Worm (Caenorhabditis elegans) whole organism, young adult: Measurements from ENCODE around the gene ugt-47.
A peak's percentile ranks its signal among the peaks of the same experiment; 100 is the strongest.

ENCODE experiments used
- B0035.1 ChIP-seq: sonication (generic microtip); optimal IDR thresholded peaks from 2 replicates; lab custom pipeline; 2016; ENCODE audit warnings: missing genetic modification characterization, mild to moderate bottlenecking, missing compliant biosample characterization, missing genotype, missing genetic modification reagents
- D2030.7 ChIP-seq: fragments of 200-800 bp; sonication (Bioruptor generic); IDR thresholded peaks from 2 replicates; pipeline ENCODE4 v1.3.6; 2022; ENCODE audit warnings: missing genetic modification reagents, missing genetic modification characterization, missing compliant biosample characterization
- F10E7.11 ChIP-seq: sonication (generic microtip); optimal IDR thresholded peaks from 2 replicates; lab custom pipeline; 2017; ENCODE audit warnings: mild to moderate bottlenecking, missing genetic modification characterization, moderate library complexity, missing compliant biosample characterization
- F49E8.2 ChIP-seq: sonication (generic microtip); optimal IDR thresholded peaks from 3 replicates; lab custom pipeline; 2017; ENCODE audit warnings: missing genetic modification characterization, mild to moderate bottlenecking, missing compliant biosample characterization, antibody characterized with exemption, moderate library complexity; ENCODE audit not compliant: insufficient read depth
- K11D2.4 ChIP-seq: fragments of 200-800 bp; sonication (Bioruptor generic); IDR thresholded peaks from 2 replicates; pipeline ENCODE4 v1.3.6; 2022; ENCODE audit warnings: missing genetic modification reagents, missing genetic modification characterization, missing compliant biosample characterization
- Y53F4B.3 ChIP-seq: fragments of 200-800 bp; sonication (Bioruptor generic); IDR thresholded peaks from 2 replicates; pipeline ENCODE4 v1.3.6; 2022; ENCODE audit warnings: missing genetic modification reagents, missing genetic modification characterization, missing compliant biosample characterization
- Y56A3A.18 ChIP-seq: fragments of 200-800 bp; sonication (Bioruptor generic); IDR thresholded peaks from 2 replicates; pipeline ENCODE4 v1.3.6; 2022; ENCODE audit warnings: missing genetic modification reagents, missing genetic modification characterization, missing compliant biosample characterization
- Y79H2A.3 ChIP-seq: fragments of 200-800 bp; sonication (Bioruptor generic); conservative IDR thresholded peaks from 2 replicates; pipeline ENCODE4 v1.3.6; 2022; ENCODE audit warnings: missing genetic modification reagents, missing genetic modification characterization, missing compliant biosample characterization
- ZK185.1 ChIP-seq: sonication (generic microtip); optimal IDR thresholded peaks from 2 replicates; lab custom pipeline; 2016; ENCODE audit warnings: mild to moderate bottlenecking, missing genetic modification characterization, missing compliant biosample characterization; ENCODE audit not compliant: poor library complexity, severe bottlenecking
- ama-1 ChIP-seq, 3 experiments: fragments of 150-350 bp in 1 of 3; sonication (generic microtip) in 2 of 3; optimal IDR thresholded peaks; 2 replicates each; lab custom pipeline; 2014 to 2018; ENCODE audit warnings: missing biosample characterization in 2 of 3, missing genetic modification characterization in 2 of 3, missing genetic modification reagents in 2 of 3
- atf-7 ChIP-seq: sonication (generic microtip); optimal IDR thresholded peaks from 2 replicates; lab custom pipeline; 2017; ENCODE audit warnings: mild to moderate bottlenecking, missing genetic modification characterization, missing compliant biosample characterization
- attf-5 ChIP-seq: fragments of 200-800 bp; sonication (Bioruptor generic); optimal IDR thresholded peaks from 2 replicates; lab custom pipeline; 2018; ENCODE audit warnings: mild to moderate bottlenecking, missing genetic modification characterization, missing compliant biosample characterization
- ccch-3 ChIP-seq: fragments of 200-800 bp; sonication (Bioruptor generic); optimal IDR thresholded peaks from 2 replicates; lab custom pipeline; 2018; ENCODE audit warnings: mild to moderate bottlenecking, missing genetic modification characterization, missing compliant biosample characterization
- ceh-100 ChIP-seq: fragments of 200-800 bp; sonication (Bioruptor generic); IDR thresholded peaks from 2 replicates; pipeline ENCODE4 v1.3.6; 2022; ENCODE audit warnings: missing genetic modification reagents, missing genetic modification characterization, missing compliant biosample characterization
- die-1 ChIP-seq: sonication (generic microtip); optimal IDR thresholded peaks from 2 replicates; lab custom pipeline; 2016; ENCODE audit warnings: missing genotype, mild to moderate bottlenecking, missing genetic modification characterization, missing compliant biosample characterization
- dpl-1 ChIP-seq: fragments of 150-350 bp; optimal IDR thresholded peaks from 2 replicates; lab custom pipeline; 2014; ENCODE audit warnings: missing biosample characterization, missing genetic modification reagents, missing genetic modification characterization
- ets-4 ChIP-seq: fragments of 200-800 bp; sonication (Bioruptor generic); optimal IDR thresholded peaks from 2 replicates; lab custom pipeline; 2018; ENCODE audit warnings: mild to moderate bottlenecking, missing genetic modification characterization, missing compliant biosample characterization
- fkh-3 ChIP-seq: sonication (generic microtip); optimal IDR thresholded peaks from 2 replicates; lab custom pipeline; 2016; ENCODE audit warnings: mild to moderate bottlenecking, missing genetic modification characterization, missing compliant biosample characterization
- hlh-12 ChIP-seq: sonication (generic microtip); optimal IDR thresholded peaks from 2 replicates; lab custom pipeline; 2016; ENCODE audit warnings: missing genetic modification characterization, missing compliant biosample characterization
- hmg-1.2 ChIP-seq: fragments of 200-800 bp; sonication (Bioruptor generic); IDR thresholded peaks from 2 replicates; pipeline ENCODE4 v1.3.6; 2022; ENCODE audit warnings: missing genetic modification reagents, missing genetic modification characterization, missing compliant biosample characterization
- hmg-20 ChIP-seq: fragments of 200-800 bp; sonication (Bioruptor generic); IDR thresholded peaks from 2 replicates; pipeline ENCODE4 v1.3.6; 2022; ENCODE audit warnings: missing genetic modification reagents, missing genetic modification characterization, missing compliant biosample characterization
- let-526 ChIP-seq: fragments of 200-800 bp; sonication (Bioruptor generic); IDR thresholded peaks from 2 replicates; pipeline ENCODE4 v1.3.6; 2022; ENCODE audit warnings: missing genetic modification reagents, missing genetic modification characterization, missing compliant biosample characterization
- madf-3 ChIP-seq: fragments of 200-800 bp; sonication (Bioruptor generic); IDR thresholded peaks from 2 replicates; pipeline ENCODE4 v1.3.6; 2022; ENCODE audit warnings: missing genetic modification reagents, missing genetic modification characterization, missing compliant biosample characterization
- madf-8 ChIP-seq: fragments of 200-800 bp; sonication (Bioruptor generic); conservative IDR thresholded peaks from 2 replicates; pipeline ENCODE4 v1.3.6; 2022; ENCODE audit warnings: missing genetic modification reagents, missing genetic modification characterization, missing compliant biosample characterization
- mel-28 ChIP-seq: sonication (generic microtip); optimal IDR thresholded peaks from 2 replicates; lab custom pipeline; 2016; ENCODE audit warnings: borderline replicate concordance, mild to moderate bottlenecking, missing genetic modification characterization, missing compliant biosample characterization
- nfya-1 ChIP-seq: sonication (generic microtip); optimal IDR thresholded peaks from 2 replicates; lab custom pipeline; 2017; ENCODE audit warnings: antibody characterized with exemption, missing compliant biosample characterization, missing genetic modification characterization, borderline replicate concordance; ENCODE audit not compliant: insufficient read depth
- nfya-2 ChIP-seq: fragments of 200-800 bp; sonication (Bioruptor generic); IDR thresholded peaks from 2 replicates; pipeline ENCODE4 v1.3.6; 2022; ENCODE audit warnings: missing genetic modification reagents, missing genetic modification characterization, missing compliant biosample characterization
- nhr-179 ChIP-seq: sonication (generic microtip); optimal IDR thresholded peaks from 2 replicates; lab custom pipeline; 2016; ENCODE audit warnings: mild to moderate bottlenecking, missing genetic modification characterization, missing compliant biosample characterization
- nhr-80 ChIP-seq: sonication (generic microtip); optimal IDR thresholded peaks from 2 replicates; lab custom pipeline; 2016; ENCODE audit warnings: missing genetic modification characterization, missing compliant biosample characterization
- pbrm-1 ChIP-seq: fragments of 200-800 bp; sonication (Bioruptor generic); IDR thresholded peaks from 2 replicates; pipeline ENCODE4 v1.3.6; 2022; ENCODE audit warnings: missing genetic modification reagents, missing genetic modification characterization, missing compliant biosample characterization
- rpc-1 ChIP-seq, 2 experiments: fragments of 150-350 bp in 1 of 2; sonication (generic microtip) in 1 of 2; optimal IDR thresholded peaks; 2 replicates each; lab custom pipeline; 2014 to 2018; ENCODE audit warnings: missing biosample characterization in 1 of 2, missing genetic modification characterization in 1 of 2, missing genetic modification reagents in 1 of 2, missing genotype in 1 of 2
- snpc-1.3 ChIP-seq: sonication (generic microtip); optimal IDR thresholded peaks from 2 replicates; lab custom pipeline; 2017; ENCODE audit warnings: missing genetic modification characterization, mild to moderate bottlenecking, missing compliant biosample characterization, antibody characterized with exemption, moderate library complexity, missing genotype, missing genetic modification reagents; ENCODE audit not compliant: insufficient read depth
- sptf-2 ChIP-seq: fragments of 200-800 bp; sonication (Bioruptor generic); optimal IDR thresholded peaks from 2 replicates; lab custom pipeline; 2018; ENCODE audit warnings: mild to moderate bottlenecking, missing genetic modification characterization, missing compliant biosample characterization
- tbp1 ChIP-seq: fragments of 200-800 bp; sonication (Bioruptor generic); optimal IDR thresholded peaks from 2 replicates; lab custom pipeline; 2018; ENCODE audit warnings: mild to moderate bottlenecking, missing genetic modification characterization, missing compliant biosample characterization
- xnd-1 ChIP-seq: sonication (generic microtip); optimal IDR thresholded peaks from 2 replicates; lab custom pipeline; 2016; ENCODE audit warnings: missing genotype, missing genetic modification reagents, missing genetic modification characterization, missing compliant biosample characterization
- zim-3 ChIP-seq: sonication (generic microtip); optimal IDR thresholded peaks from 2 replicates; lab custom pipeline; 2017; ENCODE audit warnings: mild to moderate bottlenecking, missing genetic modification characterization, moderate library complexity, missing compliant biosample characterization
- ztf-18 ChIP-seq: sonication (generic microtip); optimal IDR thresholded peaks from 2 replicates; lab custom pipeline; 2016; ENCODE audit warnings: missing genotype, mild to moderate bottlenecking, missing genetic modification characterization, missing compliant biosample characterization

Gene ugt-47

ce11 chrV:10096932-10097331 lies 1.5 kb downstream of the ugt-47 start:
- TF ChIP-seq nhr-80 (tag; lab: Kevin White, UChicago) (peak; percentile 62), madf-8 (GFP tag; lab: Robert Waterston, UW) (no peak), Y56A3A.18 (no peak)

ce11 chrV:10094374-10094773 lies 4.0 kb downstream of the ugt-47 start, which contains the start of gene srd-49:
TSS of gene srd-49 (plus strand) at chrV:10094674.
- TF ChIP-seq madf-3 (GFP tag; lab: Robert Waterston, UW): no peak
- TF ChIP-seq dpl-1 (GFP tag; lab: Kevin White, UChicago): no peak
- TF ChIP-seq nhr-179 (tag; lab: Kevin White, UChicago): no peak
- no peak for TF ChIP-seq D2030.7 (GFP tag; lab: Robert Waterston, UW)
- TF ChIP-seq ztf-18 (tag; lab: Kevin White, UChicago): no peak
- TF ChIP-seq ama-1 (optimal IDR thresholded peaks at IDR 0.05; lab: Kevin White, UChicago): no peak
- TF ChIP-seq ama-1 (GFP tag; optimal IDR thresholded peaks at IDR 0.05; lab: Kevin White, UChicago): no peak
- no peak for TF ChIP-seq attf-5 (GFP tag; lab: Kevin White, UChicago)
- TF ChIP-seq nfya-2: no peak
- TF ChIP-seq hmg-20 (GFP tag; lab: Robert Waterston, UW): no peak
- no peak for TF ChIP-seq pbrm-1 (GFP tag; lab: Robert Waterston, UW)
- no peak for TF ChIP-seq ZK185.1
- no peak for TF ChIP-seq K11D2.4 (GFP tag; lab: Robert Waterston, UW)
- TF ChIP-seq F10E7.11 (tag; lab: Kevin White, UChicago): no peak
- TF ChIP-seq Y56A3A.18: no peak
- TF ChIP-seq mel-28 (tag; lab: Kevin White, UChicago): no peak

ce11 chrV:10091152-10091551 lies 7.2 kb downstream of the ugt-47 start, which contains the start of gene R04B5.11:
TSS of gene R04B5.11 (minus strand) at chrV:10091252.
- TF ChIP-seq hmg-1.2 (GFP tag; lab: Robert Waterston, UW) (no peak), zim-3 (tag; lab: Kevin White, UChicago) (no peak), K11D2.4 (GFP tag; lab: Robert Waterston, UW) (no peak), F49E8.2 (tag; lab: Kevin White, UChicago) (no peak), xnd-1 (tag; lab: Kevin White, UChicago) (no peak), Y53F4B.3 (GFP tag; lab: Robert Waterston, UW) (no peak), ceh-100 (GFP tag; lab: Robert Waterston, UW) (no peak), hlh-12 (tag; lab: Kevin White, UChicago) (no peak), tbp1 (GFP tag; lab: Kevin White, UChicago) (no peak), dpl-1 (GFP tag; lab: Kevin White, UChicago) (no peak), fkh-3 (tag; lab: Kevin White, UChicago) (no peak), die-1 (tag; lab: Kevin White, UChicago) (no peak), sptf-2 (GFP tag; lab: Kevin White, UChicago) (no peak), rpc-1 (optimal IDR thresholded peaks at IDR 0.05; lab: Kevin White, UChicago) (no peak), rpc-1 (tag; optimal IDR thresholded peaks at IDR 0.05; lab: Kevin White, UChicago) (no peak)

ce11 chrV:10090461-10090860 lies 7.9 kb downstream of the ugt-47 start, which contains the start of gene R04B5.7:
TSS of gene R04B5.7 (minus strand) at chrV:10090561.
- TF ChIP-seq ets-4 (no peak), attf-5 (GFP tag; lab: Kevin White, UChicago) (no peak), nfya-1 (tag; lab: Kevin White, UChicago) (no peak), ccch-3 (GFP tag; lab: Kevin White, UChicago) (no peak), Y79H2A.3 (no peak), B0035.1 (no peak), snpc-1.3 (tag; lab: Kevin White, UChicago) (no peak), nhr-80 (tag; lab: Kevin White, UChicago) (no peak), let-526 (GFP tag; lab: Robert Waterston, UW) (no peak), atf-7 (tag; lab: Kevin White, UChicago) (no peak)
